Worm (Caenorhabditis elegans) whole organism, L4 larva: ENCODE results near the gene Y62H9A.2.

Experiments
- daf-19 ChIP-seq: fragments of 200-800 bp; sonication (Bioruptor generic); conservative IDR thresholded peaks from 2 replicates; pipeline ENCODE4 v1.3.6; 2022; ENCODE audit warnings: missing genetic modification characterization, missing compliant biosample characterization
- nhr-237 ChIP-seq: sonication (generic microtip); optimal IDR thresholded peaks from 2 replicates; lab custom pipeline; 2017; ENCODE audit warnings: missing biosample characterization, missing genetic modification characterization
- tag-97 ChIP-seq: fragments of 200-800 bp; sonication (Bioruptor generic); IDR thresholded peaks from 2 replicates; pipeline ENCODE4 v1.3.6; 2022; ENCODE audit warnings: missing genetic modification characterization, missing compliant biosample characterization

- TF ChIP-seq daf-19 (GFP tag; lab: Robert Waterston, UW) (no peak), nhr-237 (tag; lab: Kevin White, UChicago) (no peak), tag-97 (GFP tag; lab: Robert Waterston, UW) (no peak)
Observed at ce11 chrX:11852494-11852893, 25.5 kb downstream of the Y62H9A.2 start, which contains the start of gene xtr-1.
